Fruit fly (Drosophila melanogaster) whole organism, embryonic: ENCODE measurements around the gene CG33934.

ENCODE experiments used
- Aef1 ChIP-seq: fragments of 200-800 bp; sonication (Bioruptor generic); IDR thresholded peaks from 3 replicates; pipeline ENCODE4 v1.3.6; 2022; ENCODE audit warnings: missing biosample characterization, missing genetic modification characterization
- Atf6 ChIP-seq: fragments of 200-800 bp; sonication (Bioruptor generic); IDR thresholded peaks from 2 replicates; pipeline ENCODE4 v1.3.6; 2022; ENCODE audit warnings: missing biosample characterization, missing genetic modification characterization
- CG10147 ChIP-seq: fragments of 200-800 bp; sonication (Bioruptor generic); optimal IDR thresholded peaks from 2 replicates; lab custom pipeline; 2019; ENCODE audit warnings: missing biosample characterization, mild to moderate bottlenecking, missing genetic modification characterization, moderate library complexity
- CG12744 ChIP-seq: fragments of 200-800 bp; sonication (Bioruptor generic); optimal IDR thresholded peaks from 2 replicates; lab custom pipeline; 2016; ENCODE audit warnings: missing biosample characterization, missing genetic modification characterization
- CG13424 ChIP-seq: fragments of 200-800 bp; sonication (Bioruptor generic); optimal IDR thresholded peaks from 2 replicates; lab custom pipeline; 2019; ENCODE audit warnings: missing biosample characterization, mild to moderate bottlenecking, missing genetic modification characterization, moderate library complexity
- CG14667 ChIP-seq: fragments of 200-800 bp; sonication (Bioruptor generic); IDR thresholded peaks from 2 replicates; pipeline ENCODE4 v1.3.6; 2022; ENCODE audit warnings: missing biosample characterization, missing genetic modification characterization
- CG16813 ChIP-seq: fragments of 200-800 bp; sonication (Bioruptor generic); IDR thresholded peaks from 3 replicates; pipeline ENCODE4 v1.3.6; 2022; ENCODE audit warnings: missing biosample characterization, missing genetic modification characterization; ENCODE audit not compliant: partially characterized antibody
- CG16815 ChIP-seq: fragments of 200-800 bp; sonication (Bioruptor generic); optimal IDR thresholded peaks from 3 replicates; lab custom pipeline; 2017; ENCODE audit warnings: missing biosample characterization, mild to moderate bottlenecking, missing genetic modification characterization
- CG17912 ChIP-seq: fragments of 200-800 bp; sonication (Bioruptor generic); optimal IDR thresholded peaks from 2 replicates; lab custom pipeline; 2018; ENCODE audit warnings: missing biosample characterization, mild to moderate bottlenecking, missing genetic modification characterization
- CG2889 ChIP-seq: fragments of 200-800 bp; sonication (Bioruptor generic); IDR thresholded peaks from 3 replicates; pipeline ENCODE4 v1.3.6; 2022; ENCODE audit warnings: missing biosample characterization, missing genetic modification characterization
- CG31441 ChIP-seq: fragments of 200-800 bp; sonication (Bioruptor generic); IDR thresholded peaks from 2 replicates; pipeline ENCODE4 v1.3.6; 2022; ENCODE audit warnings: missing biosample characterization, missing genetic modification characterization
- CG4360 ChIP-seq: fragments of 200-800 bp; sonication (Bioruptor generic); IDR thresholded peaks from 2 replicates; pipeline ENCODE4 v1.3.6; 2022; ENCODE audit warnings: missing biosample characterization, missing genetic modification characterization
- CG5953 ChIP-seq: fragments of 200-800 bp; sonication (Bioruptor generic); IDR thresholded peaks from 2 replicates; pipeline ENCODE4 v1.3.6; 2022; ENCODE audit warnings: missing biosample characterization, missing genetic modification characterization
- CG6689 ChIP-seq: fragments of 200-800 bp; sonication (Bioruptor generic); IDR thresholded peaks from 2 replicates; pipeline ENCODE4 v1.3.6; 2022; ENCODE audit warnings: missing biosample characterization, missing genetic modification characterization
- CG6813 ChIP-seq: fragments of 200-800 bp; sonication (Bioruptor generic); optimal IDR thresholded peaks from 2 replicates; lab custom pipeline; 2017; ENCODE audit warnings: missing biosample characterization, missing genetic modification characterization, mild to moderate bottlenecking, moderate library complexity, missing genetic modification reagents
- CG7928 ChIP-seq: fragments of 200-800 bp; sonication (Bioruptor generic); optimal IDR thresholded peaks from 2 replicates; lab custom pipeline; 2017; ENCODE audit warnings: missing biosample characterization, mild to moderate bottlenecking, missing genetic modification characterization
- CG8478 ChIP-seq: fragments of >200 bp; optimal IDR thresholded peaks from 2 replicates; lab custom pipeline; 2018
- CG9932 ChIP-seq: fragments of 200-800 bp; sonication (Bioruptor generic); IDR thresholded peaks from 2 replicates; pipeline ENCODE4 v1.3.6; 2022; ENCODE audit warnings: missing biosample characterization, missing genetic modification characterization
- Deaf1 ChIP-seq: fragments of 200-800 bp; optimal IDR thresholded peaks from 3 replicates; lab custom pipeline; 2019; ENCODE audit warnings: missing biosample characterization, mild to moderate bottlenecking, missing genetic modification characterization, moderate library complexity
- Dek ChIP-seq: fragments of 200-800 bp; sonication (Bioruptor generic); optimal IDR thresholded peaks from 3 replicates; lab custom pipeline; 2019; ENCODE audit warnings: missing biosample characterization, mild to moderate bottlenecking, missing genetic modification characterization, moderate library complexity
- E2f2 ChIP-seq: fragments of 200-800 bp; sonication (Bioruptor generic); IDR thresholded peaks from 2 replicates; pipeline ENCODE4 v1.3.6; 2022; ENCODE audit warnings: missing biosample characterization, missing genetic modification characterization
- H15 ChIP-seq: fragments of 200-800 bp; sonication (Bioruptor generic); IDR thresholded peaks from 3 replicates; pipeline ENCODE4 v1.3.6; 2022; ENCODE audit warnings: missing biosample characterization, missing genetic modification characterization
- HLH4C ChIP-seq: fragments of 200-800 bp; sonication (Bioruptor generic); IDR thresholded peaks from 3 replicates; pipeline ENCODE4 v1.3.6; 2022; ENCODE audit warnings: missing biosample characterization, missing genetic modification characterization; ENCODE audit not compliant: partially characterized antibody
- Hsf ChIP-seq: fragments of 200-800 bp; sonication (Bioruptor generic); optimal IDR thresholded peaks from 3 replicates; lab custom pipeline; 2016; ENCODE audit warnings: missing biosample characterization, missing genetic modification characterization
- Max ChIP-seq: fragments of 200-800 bp; sonication (Bioruptor generic); optimal IDR thresholded peaks from 2 replicates; lab custom pipeline; 2016; ENCODE audit warnings: missing biosample characterization, mild to moderate bottlenecking, missing genetic modification characterization
- Myb ChIP-seq: fragments of 200-800 bp; sonication (Bioruptor generic); optimal IDR thresholded peaks from 2 replicates; lab custom pipeline; 2016; ENCODE audit warnings: missing biosample characterization, missing genetic modification characterization
- Neu2 ChIP-seq: fragments of 200-800 bp; sonication (Bioruptor generic); optimal IDR thresholded peaks from 3 replicates; lab custom pipeline; 2016; ENCODE audit warnings: missing biosample characterization, missing genetic modification characterization, borderline replicate concordance
- Side ChIP-seq: fragments of 200-800 bp; sonication (Bioruptor generic); optimal IDR thresholded peaks from 2 replicates; lab custom pipeline; 2016; ENCODE audit warnings: missing biosample characterization, missing genetic modification characterization
- Sox100B ChIP-seq: fragments of 200-800 bp; sonication (Bioruptor generic); optimal IDR thresholded peaks from 3 replicates; lab custom pipeline; 2018; ENCODE audit warnings: missing biosample characterization, mild to moderate bottlenecking, missing genetic modification characterization
- Sox102F ChIP-seq: fragments of 200-800 bp; sonication (Bioruptor generic); optimal IDR thresholded peaks from 2 replicates; lab custom pipeline; 2018; ENCODE audit warnings: missing biosample characterization, mild to moderate bottlenecking, missing genetic modification characterization, moderate library complexity
- Usf ChIP-seq: fragments of 200-800 bp; sonication (Bioruptor generic); optimal IDR thresholded peaks from 2 replicates; lab custom pipeline; 2017; ENCODE audit warnings: missing genotype, missing biosample characterization, missing genetic modification characterization
- ac ChIP-seq: fragments of 200-800 bp; sonication (Bioruptor generic); optimal IDR thresholded peaks from 3 replicates; lab custom pipeline; 2017; ENCODE audit warnings: missing biosample characterization, mild to moderate bottlenecking, missing genetic modification characterization
- aop ChIP-seq: fragments of 200-800 bp; sonication (Bioruptor generic); IDR thresholded peaks from 2 replicates; pipeline ENCODE4 v1.3.6; 2022; ENCODE audit warnings: missing biosample characterization, missing genetic modification characterization
- ase ChIP-seq: fragments of 200-800 bp; sonication (Bioruptor generic); IDR thresholded peaks from 3 replicates; pipeline ENCODE4 v1.3.6; 2022; ENCODE audit warnings: missing biosample characterization, missing genetic modification characterization
- ash1 ChIP-seq: fragments of 200-800 bp; sonication (Bioruptor generic); optimal IDR thresholded peaks from 2 replicates; lab custom pipeline; 2018; ENCODE audit warnings: missing biosample characterization, mild to moderate bottlenecking, missing genetic modification characterization
- bsh ChIP-seq, 2 experiments: fragments of 200-800 bp; sonication (Bioruptor generic); optimal IDR thresholded peaks; 2 replicates each; lab custom pipeline; 2017 to 2018; ENCODE audit warnings: mild to moderate bottlenecking in 2 of 2, missing biosample characterization in 2 of 2, missing genetic modification characterization in 2 of 2, moderate library complexity in 1 of 2
- crol ChIP-seq: fragments of 200-800 bp; sonication (Bioruptor generic); IDR thresholded peaks from 2 replicates; pipeline ENCODE4 v1.3.6; 2022; ENCODE audit warnings: missing biosample characterization, missing genetic modification characterization
- fd102C ChIP-seq: fragments of 200-800 bp; sonication (Bioruptor generic); optimal IDR thresholded peaks from 2 replicates; lab custom pipeline; 2018; ENCODE audit warnings: missing biosample characterization, mild to moderate bottlenecking, missing genetic modification characterization, moderate library complexity
- gsb-n ChIP-seq: fragments of 200-800 bp; sonication (Bioruptor generic); optimal IDR thresholded peaks from 3 replicates; lab custom pipeline; 2018; ENCODE audit warnings: missing biosample characterization, mild to moderate bottlenecking, missing genetic modification characterization
- hkb ChIP-seq, 2 experiments: fragments of 200-800 bp in 1 of 2; fragments of >200 bp in 1 of 2; sonication (Bioruptor generic) in 1 of 2; IDR thresholded peaks in 1 of 2; optimal IDR thresholded peaks in 1 of 2; 2 replicates each; pipeline versions ENCODE4 v1.3.6 to Lab custom; 2017 to 2022; ENCODE audit warnings: missing biosample characterization in 1 of 2, missing genetic modification characterization in 1 of 2
- insv ChIP-seq, 2 experiments: fragments of 200-800 bp; sonication (Bioruptor generic); optimal IDR thresholded peaks; 3 replicates each; lab custom pipeline; 2016 to 2018; ENCODE audit warnings: missing biosample characterization in 2 of 2, missing genetic modification characterization in 2 of 2
- inv ChIP-seq: fragments of 200-800 bp; sonication (Bioruptor generic); IDR thresholded peaks from 2 replicates; pipeline ENCODE4 v1.3.6; 2022; ENCODE audit warnings: missing biosample characterization, missing genetic modification characterization; ENCODE audit not compliant: partially characterized antibody
- ken ChIP-seq: fragments of 200-800 bp; sonication (Bioruptor generic); IDR thresholded peaks from 3 replicates; pipeline ENCODE4 v1.3.6; 2022; ENCODE audit warnings: missing biosample characterization, missing genetic modification characterization
- luna ChIP-seq: fragments of 200-800 bp; sonication (Bioruptor generic); optimal IDR thresholded peaks from 2 replicates; lab custom pipeline; 2016; ENCODE audit warnings: missing biosample characterization, missing genetic modification characterization
- p53 ChIP-seq: fragments of 200-800 bp; sonication (Bioruptor generic); optimal IDR thresholded peaks from 2 replicates; lab custom pipeline; 2016; ENCODE audit warnings: missing biosample characterization, missing genetic modification characterization
- sc ChIP-seq, 3 experiments: fragments of >200 bp in 2 of 3; fragments of 200-800 bp in 1 of 3; sonication (Bioruptor generic) in 1 of 3; optimal IDR thresholded peaks; 2 replicates in 2 of 3; 3 replicates in 1 of 3; lab custom pipeline; 2017; ENCODE audit warnings: mild to moderate bottlenecking in 1 of 3, missing biosample characterization in 1 of 3, missing genetic modification characterization in 1 of 3, missing genetic modification reagents in 1 of 3
- shn ChIP-seq: fragments of 200-800 bp; sonication (Bioruptor generic); optimal IDR thresholded peaks from 3 replicates; lab custom pipeline; 2016; ENCODE audit warnings: missing biosample characterization, missing genetic modification characterization
- sna ChIP-seq: fragments of 200-800 bp; sonication (Bioruptor generic); IDR thresholded peaks from 2 replicates; pipeline ENCODE4 v1.3.6; 2022; ENCODE audit warnings: missing biosample characterization, missing genetic modification characterization; ENCODE audit not compliant: partially characterized antibody

CG33934 gene

DNA sequence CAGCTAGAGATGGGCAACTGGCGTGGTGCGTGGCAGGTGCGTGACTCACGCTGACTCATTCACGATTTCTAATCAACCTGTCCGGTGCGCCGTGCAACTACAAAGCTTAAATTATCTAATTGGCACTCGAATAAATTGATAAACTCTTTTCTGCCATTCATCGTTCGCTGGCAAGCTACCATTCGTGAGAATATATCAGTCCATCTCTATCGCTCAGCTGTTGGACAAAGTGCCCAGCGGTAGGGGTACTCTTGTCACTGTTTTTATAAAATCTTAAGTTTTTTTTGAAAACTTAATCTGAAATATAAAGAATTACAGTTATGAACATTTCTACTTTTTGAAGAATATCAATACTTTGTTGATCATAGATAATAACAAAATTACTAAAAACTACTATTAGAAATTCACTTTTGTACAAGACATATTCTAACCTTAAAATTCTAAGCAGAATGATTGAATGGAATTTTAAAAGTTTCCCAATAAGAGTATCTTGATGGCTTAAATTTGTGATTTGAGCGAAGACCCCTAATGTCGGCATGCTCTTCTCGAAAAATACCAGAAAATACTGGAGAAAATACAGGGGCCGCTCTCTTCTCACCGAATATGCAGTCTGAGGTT lies 21.3 kb upstream of the CG33934 start, which contains the start of the genes PIG-L and psidin (continued):
- TF ChIP-seq Sox102F (GFP tag; lab: Kevin White, UChicago) (peak; percentile 86), CG7928 (GFP tag; lab: Kevin White, UChicago) (peak; percentile 36), Atf6 (GFP tag; lab: Robert Waterston, UW) (0 out of 2 replicates have a peak, but pooled peaks have one; percentile 11), H15 (peak; percentile 21; the same call in 1 of the 3 replicates), E2f2 (GFP tag; lab: Robert Waterston, UW) (peak; percentile 48; the same call in 1 of the 2 replicates), CG6813 (GFP tag; lab: Kevin White, UChicago) (peak; percentile 20), Side (GFP tag; lab: Kevin White, UChicago) (peak; percentile 40), insv (GFP tag; optimal IDR thresholded peaks at IDR 0.05; lab: Kevin White, UChicago) (peak; percentile 83 to 98), crol (GFP tag; lab: Robert Waterston, UW) (no peak), CG10147 (GFP tag; lab: Kevin White, UChicago) (no peak), CG13424 (peak; percentile 94), Sox100B (GFP tag; lab: Kevin White, UChicago) (peak; percentile 62), aop (GFP tag; lab: Robert Waterston, UW) (no peak), Hsf (GFP tag; lab: Kevin White, UChicago) (peak; percentile 89), HLH4C (GFP tag; lab: Robert Waterston, UW) (peak; percentile 91), ase (GFP tag; lab: Robert Waterston, UW) (peak; percentile 23; the same call in 2 of the 3 replicates), p53 (GFP tag; lab: Kevin White, UChicago) (peak; percentile 12), gsb-n (no peak), Aef1 (GFP tag; lab: Robert Waterston, UW) (peak; percentile 61), CG9932 (GFP tag; lab: Robert Waterston, UW) (peak; percentile 80; the same call in 1 of the 2 replicates), luna (GFP tag; lab: Kevin White, UChicago) (peak; percentile 62), sna (GFP tag; lab: Robert Waterston, UW) (peak; percentile 97), Dek (tag; lab: Kevin White, UChicago) (peak; percentile 78), hkb (optimal IDR thresholded peaks at IDR 0.05; lab: Kevin White, UChicago) (no peak), hkb (GFP tag; IDR thresholded peaks at IDR 0.05; lab: Robert Waterston, UW) (peak; percentile 61; the same call in 1 of the 2 replicates), bsh (GFP tag; optimal IDR thresholded peaks at IDR 0.05; lab: Kevin White, UChicago) (peak in 1 of 2 experiments; percentile 80), sc (optimal IDR thresholded peaks at IDR 0.05; lab: Kevin White, UChicago) (no peak), sc (GFP tag; optimal IDR thresholded peaks at IDR 0.05; lab: Kevin White, UChicago) (peak; percentile 77), fd102C (GFP tag; lab: Kevin White, UChicago) (no peak), Myb (GFP tag; lab: Kevin White, UChicago) (peak; percentile 49), ash1 (GFP tag; lab: Kevin White, UChicago) (no peak), CG6689 (GFP tag; lab: Robert Waterston, UW) (peak; percentile 79), CG14667 (GFP tag; lab: Robert Waterston, UW) (peak; percentile 21; the same call in 1 of the 2 replicates), shn (GFP tag; lab: Kevin White, UChicago) (peak; percentile 61), CG17912 (GFP tag; lab: Kevin White, UChicago) (no peak), Deaf1 (no peak), CG2889 (GFP tag; lab: Robert Waterston, UW) (peak; percentile 65; the same call in 1 of the 3 replicates), CG5953 (GFP tag; lab: Robert Waterston, UW) (no peak), CG8478 (no peak), CG4360 (GFP tag; lab: Robert Waterston, UW) (no peak), CG31441 (peak; percentile 92), CG16813 (GFP tag; lab: Robert Waterston, UW) (peak; percentile 97), inv (GFP tag; lab: Robert Waterston, UW) (peak; percentile 87), Max (peak; percentile 57), Usf (GFP tag; lab: Kevin White, UChicago) (peak; percentile 67), CG12744 (GFP tag; lab: Kevin White, UChicago) (peak; percentile 48), ac (GFP tag; lab: Kevin White, UChicago) (no peak), ken (GFP tag; lab: Robert Waterston, UW) (peak; percentile 77), CG16815 (GFP tag; lab: Kevin White, UChicago) (peak; percentile 75), Neu2 (peak; percentile 3)
